Fruit fly (Drosophila melanogaster) whole organism, wandering third instar larva: ENCODE measurements around the gene CG3769.

ENCODE experiments used
- CG9705 ChIP-seq: fragments of 200-800 bp; sonication (Bioruptor generic); optimal IDR thresholded peaks from 2 replicates; lab custom pipeline; 2018; ENCODE audit warnings: missing biosample characterization, mild to moderate bottlenecking, missing genetic modification characterization
- HLH106 ChIP-seq: fragments of 200-800 bp; optimal IDR thresholded peaks from 3 replicates; lab custom pipeline; 2019; ENCODE audit warnings: missing biosample characterization, mild to moderate bottlenecking, missing genetic modification characterization, moderate library complexity
- Myc ChIP-seq: fragments of >200 bp; optimal IDR thresholded peaks from 2 replicates; lab custom pipeline; 2017
- Sp1 ChIP-seq: fragments of 200-800 bp; sonication (Bioruptor generic); optimal IDR thresholded peaks from 3 replicates; lab custom pipeline; 2019; ENCODE audit warnings: missing biosample characterization, mild to moderate bottlenecking, missing genetic modification characterization, moderate library complexity
- Vsx2 ChIP-seq: fragments of 200-300, 225-300 bp; sonication (Bioruptor generic); optimal IDR thresholded peaks from 2 replicates; lab custom pipeline; 2018; ENCODE audit warnings: missing biosample characterization, missing genetic modification characterization; ENCODE audit not compliant: partially characterized antibody
- br ChIP-seq: fragments of 200-800 bp; sonication (Bioruptor generic); optimal IDR thresholded peaks from 2 replicates; lab custom pipeline; 2016; ENCODE audit warnings: missing biosample characterization, missing genetic modification characterization
- h ChIP-seq: fragments of 200-800 bp; sonication (Bioruptor generic); optimal IDR thresholded peaks from 3 replicates; lab custom pipeline; 2016; ENCODE audit warnings: missing biosample characterization, mild to moderate bottlenecking, missing genetic modification characterization
- jim ChIP-seq: fragments of 175-275, 200-325 bp; sonication (Bioruptor generic); optimal IDR thresholded peaks from 2 replicates; lab custom pipeline; 2016; ENCODE audit warnings: missing biosample characterization, mild to moderate bottlenecking, missing genetic modification characterization
- pan ChIP-seq: fragments of >200 bp; optimal IDR thresholded peaks from 2 replicates; lab custom pipeline; 2017
- usp ChIP-seq: fragments of >200 bp; optimal IDR thresholded peaks from 2 replicates; lab custom pipeline; 2017; ENCODE audit warnings: missing biosample characterization, missing genetic modification characterization

DNA sequence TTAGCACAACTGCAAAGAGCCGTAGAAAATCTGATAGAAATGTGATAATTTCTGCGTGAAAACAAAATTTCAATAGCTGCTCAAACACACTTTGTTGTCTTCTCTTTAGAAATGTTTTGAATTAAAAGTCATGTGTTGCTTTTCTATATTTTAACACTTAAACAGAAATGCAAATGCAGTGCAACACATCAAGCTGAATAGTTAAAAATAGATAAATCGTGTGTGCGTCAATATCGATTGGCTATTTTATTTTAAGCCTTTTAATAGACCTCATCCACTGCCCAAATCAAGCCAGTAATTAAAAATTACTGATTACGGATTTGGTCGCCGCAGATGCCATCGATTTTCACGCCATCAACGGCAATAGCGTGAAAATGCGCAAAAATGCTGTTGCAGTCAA, 37.3 kb upstream of the CG3769 start, which contains the start of gene CG4438:
- no peak for TF ChIP-seq pan (lab: Kevin White, UChicago)
- no peak for TF ChIP-seq HLH106 (tag; lab: Kevin White, UChicago)
- TF ChIP-seq h (GFP tag; lab: Kevin White, UChicago), result no peak
- TF ChIP-seq usp (GFP tag; lab: Kevin White, UChicago), result no peak
- no peak for TF ChIP-seq Sp1 (GFP tag; lab: Kevin White, UChicago)
- no peak for TF ChIP-seq CG9705 (GFP tag; lab: Kevin White, UChicago)
- TF ChIP-seq Myc (lab: Kevin White, UChicago), result no peak
- TF ChIP-seq br (GFP tag; lab: Kevin White, UChicago), result no peak
- no peak for TF ChIP-seq Vsx2 (GFP tag; lab: Kevin White, UChicago)
- TF ChIP-seq jim (GFP tag; lab: Kevin White, UChicago), result no peak
